ENCODE assay signal across 4 worm cellular contexts in the genomic region with DNA sequence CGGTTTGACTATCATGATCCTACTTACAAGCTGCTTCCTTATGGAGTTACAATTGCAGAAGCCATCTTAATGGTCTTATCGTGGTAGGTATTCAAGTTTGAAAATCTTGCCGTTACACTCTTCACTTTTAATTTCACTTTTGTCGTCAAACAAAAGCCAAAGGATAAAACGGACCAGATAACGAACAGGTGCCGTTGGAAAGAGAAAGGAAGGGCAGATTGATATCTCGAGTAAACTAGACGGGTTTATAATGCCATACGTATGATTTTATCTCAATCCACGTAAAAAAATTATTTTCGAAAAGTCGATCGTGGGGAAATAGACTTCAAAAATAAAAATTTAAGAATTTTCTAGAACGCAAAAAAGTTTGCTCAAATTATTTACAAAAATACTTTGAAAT.
TF ChIP-seq lines count a peak whose summit lies in the region.

No protein-coding gene starts in this region.

TF ChIP-seq in whole organism, L1 larva, 84 proteins besides CTCF, POLR2A, EP300 and RAD21:
- TF ChIP-seq mdl-1 (tag; optimal IDR thresholded peaks at IDR 0.05; lab: Kevin White, UChicago) (no peak), blmp-1 (tag; optimal IDR thresholded peaks at IDR 0.05; lab: Kevin White, UChicago) (peak; percentile 76), xbp-1 (tag; optimal IDR thresholded peaks at IDR 0.05; lab: Kevin White, UChicago) (no peak), egl-13 (tag; optimal IDR thresholded peaks at IDR 0.05; lab: Kevin White, UChicago) (no peak), aha-1 (tag; optimal IDR thresholded peaks at IDR 0.05; lab: Kevin White, UChicago) (no peak), Y116A8C.19 (tag; optimal IDR thresholded peaks at IDR 0.05; lab: Kevin White, UChicago; ENCODE audit: borderline replicate concordance) (no peak), unc-130 (tag; optimal IDR thresholded peaks at IDR 0.05; lab: Kevin White, UChicago) (no peak)

TF ChIP-seq in whole organism, L2 larva, 48 proteins besides CTCF, POLR2A, EP300 and RAD21:
- TF ChIP-seq nhr-25 (tag; optimal IDR thresholded peaks at IDR 0.05; lab: Kevin White, UChicago), result peak; percentile 49
- peak; percentile 45 for TF ChIP-seq ceh-16 (tag; optimal IDR thresholded peaks at IDR 0.05; lab: Kevin White, UChicago)
- TF ChIP-seq peb-1 (tag; optimal IDR thresholded peaks at IDR 0.05; lab: Kevin White, UChicago), result no peak
- peak; percentile 83 for TF ChIP-seq blmp-1 (tag; optimal IDR thresholded peaks at IDR 0.05; lab: Kevin White, UChicago; ENCODE audit: insufficient read depth)

TF ChIP-seq in whole organism, L3 larva, 47 proteins besides CTCF, POLR2A, EP300 and RAD21:
- no peak for TF ChIP-seq tbx-2 (tag; optimal IDR thresholded peaks at IDR 0.05; lab: Kevin White, UChicago)
- no peak for TF ChIP-seq ceh-9 (tag; optimal IDR thresholded peaks at IDR 0.05; lab: Kevin White, UChicago)
- TF ChIP-seq nhr-25 (tag; optimal IDR thresholded peaks at IDR 0.05; lab: Kevin White, UChicago), result peak; percentile 52
- no peak for TF ChIP-seq ceh-28 (tag; optimal IDR thresholded peaks at IDR 0.05; lab: Kevin White, UChicago)
- no peak for TF ChIP-seq nhr-77 (tag; optimal IDR thresholded peaks at IDR 0.05; lab: Kevin White, UChicago)
- TF ChIP-seq pha-4 (tag; optimal IDR thresholded peaks at IDR 0.05; lab: Kevin White, UChicago), result no peak
- TF ChIP-seq unc-39 (tag; optimal IDR thresholded peaks at IDR 0.05; lab: Kevin White, UChicago), result no peak
- no peak for TF ChIP-seq nhr-12 (tag; optimal IDR thresholded peaks at IDR 0.05; lab: Kevin White, UChicago)
- peak; percentile 83 for TF ChIP-seq elt-1 (tag; optimal IDR thresholded peaks at IDR 0.05; lab: Kevin White, UChicago)

TF ChIP-seq in whole organism, mixed stage, embryonic, 35 proteins besides CTCF, POLR2A, EP300 and RAD21:
- peak; percentile 65 for TF ChIP-seq elt-1 (tag; optimal IDR thresholded peaks at IDR 0.05; lab: Kevin White, UChicago; ENCODE audit: borderline replicate concordance, insufficient read depth)
- TF ChIP-seq zip-8 (tag; optimal IDR thresholded peaks at IDR 0.05; lab: Kevin White, UChicago), result no peak
- TF ChIP-seq blmp-1 (tag; optimal IDR thresholded peaks at IDR 0.05; lab: Kevin White, UChicago), result peak; percentile 73
TF ChIP-seq in whole organism, mixed stage, embryonic: peak in this region for 2.
